Fruit fly (Drosophila melanogaster) S2 (cell line): ENCODE data around the gene DENR.

ENCODE experiments used
- CG8478 ChIP-seq: fragments of >200 bp; optimal IDR thresholded peaks from 2 replicates; lab custom pipeline; 2018
- CTCF ChIP-seq, 2 experiments: fragments of >200 bp; optimal IDR thresholded peaks; 2 replicates each; lab custom pipeline; 2018

- TF ChIP-seq CG8478 (lab: Kevin White, UChicago) (no peak), CTCF (optimal IDR thresholded peaks at IDR 0.05; lab: Kevin White, UChicago) (no peak)
Measured at dm6 chrX:16867622-16868021, 18.7 kb downstream of the DENR start.
